Worm (Caenorhabditis elegans) whole organism, midembryonic: Measurements from ENCODE around the gene C04E6.4.

Source experiments
- flt-1 ChIP-seq: fragments of 200-800 bp; sonication (Bioruptor generic); IDR thresholded peaks from 2 replicates; pipeline ENCODE4 v1.3.6; 2022; ENCODE audit warnings: missing genetic modification characterization, missing compliant biosample characterization
- klf-2 ChIP-seq: fragments of 200-800 bp; sonication (Bioruptor generic); conservative IDR thresholded peaks from 2 replicates; pipeline ENCODE4 v1.3.6; 2022; ENCODE audit warnings: missing genetic modification reagents, missing genetic modification characterization, missing compliant biosample characterization

DNA sequence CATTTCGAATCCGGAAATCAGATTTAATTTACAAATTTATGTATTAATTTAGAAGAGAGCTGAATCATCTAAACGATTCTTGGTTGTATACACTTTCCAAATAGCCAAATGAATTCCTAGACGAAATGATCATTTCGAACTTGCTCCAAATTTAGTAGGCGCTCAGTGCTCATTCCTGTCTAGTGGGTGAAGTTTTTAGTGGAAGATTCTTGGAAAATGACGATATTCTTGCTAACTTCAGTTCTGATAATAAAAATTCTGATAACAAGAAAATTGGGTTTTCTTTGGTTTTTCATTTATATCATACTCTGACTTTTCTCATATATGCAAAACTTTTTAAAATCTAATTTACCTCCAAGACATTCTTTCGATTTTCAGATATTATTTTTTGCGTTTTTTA is 14.6 kb downstream of the C04E6.4 start:
- no peak for TF ChIP-seq klf-2 (GFP tag; lab: Robert Waterston, UW)
- TF ChIP-seq flt-1 (GFP tag; lab: Robert Waterston, UW), result no peak
